Worm (Caenorhabditis elegans): ENCODE measurements around the gene bath-37.

Gene bath-37

DNA sequence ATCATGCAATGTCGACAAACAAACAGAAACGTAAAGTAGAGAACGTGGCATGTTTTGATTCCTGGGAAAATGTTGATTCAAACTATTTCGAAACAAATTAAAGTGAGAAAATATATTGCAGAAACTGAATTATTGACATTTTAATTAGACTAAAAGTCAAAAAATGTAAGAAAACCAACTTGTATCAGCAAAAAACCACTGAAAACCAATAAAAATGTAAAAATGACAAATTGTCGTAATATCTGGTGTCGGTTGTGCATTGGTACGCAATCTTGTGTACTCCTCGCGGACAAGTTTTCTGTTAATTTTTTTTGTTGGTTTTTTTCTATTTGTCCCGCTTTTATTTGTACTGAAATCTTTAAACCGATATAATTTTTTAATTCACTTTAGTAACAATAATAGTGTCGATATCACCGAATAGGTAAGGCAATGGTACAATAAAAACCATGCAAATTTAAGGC is 38.9 kb upstream of the bath-37 start, which contains the start of gene T12G3.11 (continued):
- peak; percentile 23 for TF ChIP-seq blmp-1 (tag; optimal IDR thresholded peaks at IDR 0.05; ENCODE audit: insufficient read depth)
- TF ChIP-seq C34F6.9 (tag; optimal IDR thresholded peaks at IDR 0.05): peak; percentile 63
- no peak for TF ChIP-seq skn-1 (tag; optimal IDR thresholded peaks at IDR 0.05)
- TF ChIP-seq lin-11 (tag; optimal IDR thresholded peaks at IDR 0.05): no peak
- no peak for TF ChIP-seq ztf-4 (tag; optimal IDR thresholded peaks at IDR 0.05)

DNA sequence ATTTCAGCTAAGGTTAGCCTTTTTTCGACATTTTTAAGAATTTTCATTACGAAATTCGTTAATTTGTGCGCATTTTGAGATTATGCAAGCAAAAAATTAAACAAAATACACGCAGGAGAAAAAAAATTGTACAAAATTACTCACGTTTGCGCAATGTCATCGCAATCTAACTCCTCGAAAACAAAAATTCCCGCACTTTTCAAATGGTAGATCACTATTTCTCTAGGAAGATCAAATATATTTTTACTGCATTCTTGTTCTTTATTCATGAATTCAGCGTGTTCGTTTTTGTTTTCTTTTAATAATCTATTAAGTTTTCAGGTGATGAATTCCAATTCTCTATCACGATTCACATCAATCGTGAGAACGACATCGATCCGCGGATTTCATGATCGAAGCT is 37.7 kb upstream of the bath-37 start, which contains the start of the genes T12G3.6 and mrpl-51:
Gene T12G3.6, minus strand, starts transcription at position 269 of the 400 bp plus-strand sequence.
Gene mrpl-51, plus strand, starts transcription at position 322 of the 400 bp plus-strand sequence.
- TF ChIP-seq skn-1 (tag; optimal IDR thresholded peaks at IDR 0.05) (no peak), lin-11 (tag; optimal IDR thresholded peaks at IDR 0.05) (no peak), ztf-1 (GFP tag; conservative IDR thresholded peaks at IDR 0.05) (no peak), ZK546.5 (tag; optimal IDR thresholded peaks at IDR 0.05) (no peak), unc-62 (GFP tag; optimal IDR thresholded peaks at IDR 0.05) (no peak), ztf-4 (tag; optimal IDR thresholded peaks at IDR 0.05) (no peak), fos-1 (tag; optimal IDR thresholded peaks at IDR 0.05) (no peak), lsy-2 (tag; optimal IDR thresholded peaks at IDR 0.05) (no peak), lin-39 (tag; optimal IDR thresholded peaks at IDR 0.05) (no peak), ama-1 (optimal IDR thresholded peaks at IDR 0.05) (no peak), nhr-129 (tag; optimal IDR thresholded peaks at IDR 0.05) (no peak)

DNA sequence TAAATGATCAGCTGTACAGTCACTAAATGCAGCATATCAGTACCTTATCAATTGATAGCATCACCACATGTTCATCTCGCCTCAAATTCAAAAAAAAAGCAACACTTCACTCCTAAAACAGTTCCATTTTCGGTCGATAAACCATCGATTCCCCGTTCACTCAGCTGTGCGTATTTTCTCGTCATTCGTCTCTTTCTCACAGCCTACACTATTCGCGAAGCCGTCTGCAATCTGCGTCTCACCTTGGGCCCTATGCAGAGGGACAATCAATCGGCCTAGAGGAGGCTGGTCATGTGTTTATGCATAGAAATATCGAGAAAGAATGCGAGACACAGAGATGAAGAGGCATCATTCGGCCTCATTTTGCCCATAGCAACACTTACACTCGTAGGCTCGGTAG is 36.3 kb upstream of the bath-37 start:
- no peak for TF ChIP-seq R02D3.7 (tag; optimal IDR thresholded peaks at IDR 0.05)
- peak; percentile 28 for TF ChIP-seq alr-1 (tag; optimal IDR thresholded peaks at IDR 0.05)
- TF ChIP-seq unc-39 (tag; optimal IDR thresholded peaks at IDR 0.05): no peak
- peak in 1 of 2 experiments; percentile 55 for TF ChIP-seq mdl-1 (tag; optimal IDR thresholded peaks at IDR 0.05)
- TF ChIP-seq lin-39 (tag; optimal IDR thresholded peaks at IDR 0.05): no peak
- TF ChIP-seq nhr-11 (tag; optimal IDR thresholded peaks at IDR 0.05): no peak
- TF ChIP-seq nhr-237 (tag; optimal IDR thresholded peaks at IDR 0.05): no peak
- TF ChIP-seq zag-1 (tag; optimal IDR thresholded peaks at IDR 0.05): peak; percentile 28
- no peak for TF ChIP-seq unc-62 (GFP tag; optimal IDR thresholded peaks at IDR 0.05)
- TF ChIP-seq ztf-4 (tag; optimal IDR thresholded peaks at IDR 0.05): peak; percentile 81
- TF ChIP-seq elt-3 (tag; optimal IDR thresholded peaks at IDR 0.05): no peak
- peak; percentile 54 for TF ChIP-seq lin-11 (tag; optimal IDR thresholded peaks at IDR 0.05)
- no peak for TF ChIP-seq nhr-77 (tag; optimal IDR thresholded peaks at IDR 0.05)
- TF ChIP-seq fos-1 (tag; optimal IDR thresholded peaks at IDR 0.05): peak; percentile 85
- TF ChIP-seq crh-2 (tag; optimal IDR thresholded peaks at IDR 0.05): peak; percentile 87
- TF ChIP-seq nhr-6 (tag; optimal IDR thresholded peaks at IDR 0.05): peak; percentile 66
- peak; percentile 99 for TF ChIP-seq nhr-129 (tag; optimal IDR thresholded peaks at IDR 0.05)
- TF ChIP-seq snpc-4 (tag; optimal IDR thresholded peaks at IDR 0.05): no peak
- no peak for TF ChIP-seq mab-5 (tag; optimal IDR thresholded peaks at IDR 0.05)
- no peak for TF ChIP-seq ZK546.5 (tag; optimal IDR thresholded peaks at IDR 0.05)
- TF ChIP-seq aly-2 (tag; optimal IDR thresholded peaks at IDR 0.05): no peak
- TF ChIP-seq nhr-10 (tag; optimal IDR thresholded peaks at IDR 0.05): no peak
- TF ChIP-seq nhr-25 (tag; optimal IDR thresholded peaks at IDR 0.05): peak; percentile 89
- peak; percentile 22 for TF ChIP-seq ceh-16 (tag; optimal IDR thresholded peaks at IDR 0.05)
- TF ChIP-seq F13H6.1 (tag; optimal IDR thresholded peaks at IDR 0.05): peak; percentile 91
- peak; percentile 64 for TF ChIP-seq gmeb-1 (tag; optimal IDR thresholded peaks at IDR 0.05)
- TF ChIP-seq ztf-11 (tag; optimal IDR thresholded peaks at IDR 0.05): no peak
- TF ChIP-seq skn-1 (tag; optimal IDR thresholded peaks at IDR 0.05): no peak
- TF ChIP-seq egl-27 (tag; optimal IDR thresholded peaks at IDR 0.05): peak; percentile 61
- peak; percentile 15 for TF ChIP-seq blmp-1 (tag; optimal IDR thresholded peaks at IDR 0.05; ENCODE audit: insufficient read depth)
- TF ChIP-seq lin-13 (GFP tag; optimal IDR thresholded peaks at IDR 0.05): peak; percentile 68
- no peak for TF ChIP-seq dmd-4 (tag; optimal IDR thresholded peaks at IDR 0.05)
- no peak for TF ChIP-seq ceh-82 (tag; optimal IDR thresholded peaks at IDR 0.05)
- no peak for TF ChIP-seq mbf-1 (tag; optimal IDR thresholded peaks at IDR 0.05)
- no peak for TF ChIP-seq elt-1 (tag; optimal IDR thresholded peaks at IDR 0.05)
- peak; percentile 77 for TF ChIP-seq ama-1 (optimal IDR thresholded peaks at IDR 0.05)
- TF ChIP-seq Y55F3AM.14 (GFP tag; optimal IDR thresholded peaks at IDR 0.05): peak; percentile 26
- no peak for TF ChIP-seq ztf-1 (GFP tag; conservative IDR thresholded peaks at IDR 0.05)
- TF ChIP-seq sma-9 (GFP tag; optimal IDR thresholded peaks at IDR 0.05): peak; percentile 81
- no peak for TF ChIP-seq sma-9 (tag; optimal IDR thresholded peaks at IDR 0.05)
- TF ChIP-seq nhr-21 (tag; optimal IDR thresholded peaks at IDR 0.05): peak; percentile 80
- no peak for TF ChIP-seq nhr-12 (tag; optimal IDR thresholded peaks at IDR 0.05)
- peak; percentile 98 for TF ChIP-seq C34F6.9 (tag; optimal IDR thresholded peaks at IDR 0.05)
- TF ChIP-seq peb-1 (tag; optimal IDR thresholded peaks at IDR 0.05): no peak
- peak; percentile 92 for TF ChIP-seq sma-3 (GFP tag; optimal IDR thresholded peaks at IDR 0.05)
- TF ChIP-seq unc-55 (GFP tag; optimal IDR thresholded peaks at IDR 0.05): peak; percentile 68
- peak; percentile 52 to 87 for TF ChIP-seq lsy-2 (tag; optimal IDR thresholded peaks at IDR 0.05)
- TF ChIP-seq nhr-23 (tag; optimal IDR thresholded peaks at IDR 0.05): no peak
- TF ChIP-seq sem-4 (tag; optimal IDR thresholded peaks at IDR 0.05): peak; percentile 89
